Fruit fly (Drosophila melanogaster) whole organism, adult: ENCODE measurements around the gene foxo.

Experiments used
- CG12768 ChIP-seq: fragments of 200-800 bp; sonication (Bioruptor generic); optimal IDR thresholded peaks from 2 replicates; lab custom pipeline; 2017; ENCODE audit warnings: missing biosample characterization, missing genetic modification characterization, mild to moderate bottlenecking, moderate library complexity, missing genetic modification reagents
- CG33017 ChIP-seq: fragments of 200-800 bp; sonication (Bioruptor generic); optimal IDR thresholded peaks from 2 replicates; lab custom pipeline; 2018; ENCODE audit warnings: missing biosample characterization, mild to moderate bottlenecking, missing genetic modification characterization, moderate library complexity
- CG5204 ChIP-seq: fragments of 200-800 bp; sonication (Bioruptor generic); optimal IDR thresholded peaks from 2 replicates; lab custom pipeline; 2016; ENCODE audit warnings: missing biosample characterization, missing genetic modification characterization
- CG7045 ChIP-seq: fragments of 200-800 bp; sonication (Bioruptor generic); optimal IDR thresholded peaks from 2 replicates; lab custom pipeline; 2017; ENCODE audit warnings: missing biosample characterization, mild to moderate bottlenecking, missing genetic modification characterization
- CG7101 ChIP-seq: fragments of 200-800 bp; sonication (Bioruptor generic); optimal IDR thresholded peaks from 2 replicates; lab custom pipeline; 2018; ENCODE audit warnings: missing biosample characterization, mild to moderate bottlenecking, missing genetic modification characterization, moderate library complexity
- Clk ChIP-seq: fragments of 200-800 bp; sonication (Bioruptor generic); optimal IDR thresholded peaks from 2 replicates; lab custom pipeline; 2017; ENCODE audit warnings: missing biosample characterization, missing genetic modification characterization
- Crg-1 ChIP-seq: fragments of 200-800 bp; sonication (Bioruptor generic); optimal IDR thresholded peaks from 2 replicates; lab custom pipeline; 2016; ENCODE audit warnings: missing biosample characterization, missing genetic modification characterization
- bab1 ChIP-seq: fragments of 200-800 bp; sonication (Bioruptor generic); optimal IDR thresholded peaks from 3 replicates; lab custom pipeline; 2019; ENCODE audit warnings: missing biosample characterization, mild to moderate bottlenecking, missing genetic modification characterization, moderate library complexity
- cic ChIP-seq: fragments of 200-800 bp; sonication (Bioruptor generic); optimal IDR thresholded peaks from 2 replicates; lab custom pipeline; 2017; ENCODE audit warnings: missing biosample characterization, mild to moderate bottlenecking, missing genetic modification characterization, moderate library complexity
- kay ChIP-seq: fragments of 200-800 bp; sonication (Bioruptor generic); peaks from one replicate; lab custom pipeline; 2016; ENCODE audit warnings: missing biosample characterization, missing genetic modification characterization, borderline replicate concordance
- ovo ChIP-seq: fragments of 200-800 bp; sonication (Bioruptor generic); optimal IDR thresholded peaks from 2 replicates; lab custom pipeline; 2016; ENCODE audit warnings: missing biosample characterization, missing genetic modification characterization
- pad ChIP-seq: fragments of 200-800 bp; sonication (Bioruptor generic); optimal IDR thresholded peaks from 3 replicates; lab custom pipeline; 2017; ENCODE audit warnings: missing biosample characterization, missing genetic modification characterization, mild to moderate bottlenecking, moderate library complexity, missing genetic modification reagents
- tj ChIP-seq: fragments of 200-800 bp; sonication (Bioruptor generic); optimal IDR thresholded peaks from 3 replicates; lab custom pipeline; 2017; ENCODE audit warnings: missing biosample characterization, mild to moderate bottlenecking, missing genetic modification characterization, moderate library complexity

dm6 chr3R:14095916-14096315 lies 39.2 kb downstream of the foxo start:
- TF ChIP-seq CG7045 (GFP tag; lab: Kevin White, UChicago) = no peak
- TF ChIP-seq kay (GFP tag; lab: Kevin White, UChicago) = no peak
- no peak for TF ChIP-seq bab1
- no peak for TF ChIP-seq Clk (GFP tag; lab: Kevin White, UChicago)
- TF ChIP-seq CG7101 (tag; lab: Kevin White, UChicago) = no peak
- no peak for TF ChIP-seq CG12768 (GFP tag; lab: Kevin White, UChicago)
- TF ChIP-seq tj (GFP tag; lab: Kevin White, UChicago) = no peak
- TF ChIP-seq pad = no peak
- TF ChIP-seq Crg-1 (GFP tag; lab: Kevin White, UChicago) = no peak
- TF ChIP-seq cic (GFP tag; lab: Kevin White, UChicago) = no peak
- no peak for TF ChIP-seq CG5204 (GFP tag; lab: Kevin White, UChicago)
- TF ChIP-seq ovo = no peak
- no peak for TF ChIP-seq CG33017 (tag; lab: Kevin White, UChicago)
